Worm (Caenorhabditis elegans) whole organism, young adult: ENCODE results near the gene zig-4.

Experiments
- B0035.1 ChIP-seq: sonication (generic microtip); optimal IDR thresholded peaks from 2 replicates; lab custom pipeline; 2016; ENCODE audit warnings: missing genetic modification characterization, mild to moderate bottlenecking, missing compliant biosample characterization, missing genotype, missing genetic modification reagents
- C06A6.2 ChIP-seq: fragments of 200-800 bp; sonication (Bioruptor generic); conservative IDR thresholded peaks from 2 replicates; pipeline ENCODE4 v1.3.6; 2022; ENCODE audit warnings: missing genetic modification characterization, missing compliant biosample characterization
- C17E4.6 ChIP-seq: fragments of 200-800 bp; sonication (Bioruptor generic); IDR thresholded peaks from 2 replicates; pipeline ENCODE4 v1.3.6; 2022; ENCODE audit warnings: missing genetic modification reagents, missing genetic modification characterization, missing compliant biosample characterization
- F10E7.11 ChIP-seq: sonication (generic microtip); optimal IDR thresholded peaks from 2 replicates; lab custom pipeline; 2017; ENCODE audit warnings: mild to moderate bottlenecking, missing genetic modification characterization, moderate library complexity, missing compliant biosample characterization
- F22D6.2 ChIP-seq: sonication (generic microtip); optimal IDR thresholded peaks from 2 replicates; lab custom pipeline; 2016; ENCODE audit warnings: mild to moderate bottlenecking, missing genetic modification characterization, missing compliant biosample characterization
- F23B12.7 ChIP-seq: sonication (generic microtip); optimal IDR thresholded peaks from 2 replicates; lab custom pipeline; 2017; ENCODE audit warnings: missing genetic modification characterization, mild to moderate bottlenecking, missing compliant biosample characterization, antibody characterized with exemption, moderate library complexity; ENCODE audit not compliant: insufficient read depth
- F33H1.4 ChIP-seq: fragments of 200-800 bp; sonication (Bioruptor generic); IDR thresholded peaks from 2 replicates; pipeline ENCODE4 v1.3.6; 2022; ENCODE audit warnings: missing genetic modification reagents, missing genetic modification characterization, missing compliant biosample characterization
- F39B2.1 ChIP-seq: fragments of 200-800 bp; sonication (Bioruptor generic); IDR thresholded peaks from 2 replicates; pipeline ENCODE4 v1.3.6; 2022; ENCODE audit warnings: missing genetic modification reagents, missing genetic modification characterization, missing compliant biosample characterization
- K11D2.4 ChIP-seq: fragments of 200-800 bp; sonication (Bioruptor generic); IDR thresholded peaks from 2 replicates; pipeline ENCODE4 v1.3.6; 2022; ENCODE audit warnings: missing genetic modification reagents, missing genetic modification characterization, missing compliant biosample characterization
- T07F8.4 ChIP-seq: sonication (generic microtip); optimal IDR thresholded peaks from 2 replicates; lab custom pipeline; 2016; ENCODE audit warnings: mild to moderate bottlenecking, missing genetic modification characterization, moderate library complexity, missing compliant biosample characterization
- Y53G8AR.9 ChIP-seq: fragments of 200-800 bp; sonication (Bioruptor generic); conservative IDR thresholded peaks from 2 replicates; pipeline ENCODE4 v1.3.6; 2022; ENCODE audit warnings: missing genetic modification reagents, missing genetic modification characterization, missing compliant biosample characterization
- Y56A3A.18 ChIP-seq: fragments of 200-800 bp; sonication (Bioruptor generic); IDR thresholded peaks from 2 replicates; pipeline ENCODE4 v1.3.6; 2022; ENCODE audit warnings: missing genetic modification reagents, missing genetic modification characterization, missing compliant biosample characterization
- ama-1 ChIP-seq, 3 experiments: fragments of 150-350 bp in 1 of 3; sonication (generic microtip) in 2 of 3; optimal IDR thresholded peaks; 2 replicates each; lab custom pipeline; 2014 to 2018; ENCODE audit warnings: missing biosample characterization in 2 of 3, missing genetic modification characterization in 2 of 3, missing genetic modification reagents in 2 of 3
- aptf-2 ChIP-seq: fragments of 200-800 bp; sonication (Bioruptor generic); conservative IDR thresholded peaks from 2 replicates; pipeline ENCODE4 v1.3.6; 2022; ENCODE audit warnings: missing genetic modification reagents, missing genetic modification characterization, missing compliant biosample characterization
- attf-5 ChIP-seq: fragments of 200-800 bp; sonication (Bioruptor generic); optimal IDR thresholded peaks from 2 replicates; lab custom pipeline; 2018; ENCODE audit warnings: mild to moderate bottlenecking, missing genetic modification characterization, missing compliant biosample characterization
- cebp-2 ChIP-seq: fragments of 200-800 bp; sonication (Bioruptor generic); IDR thresholded peaks from 2 replicates; pipeline ENCODE4 v1.3.6; 2022; ENCODE audit warnings: missing genetic modification characterization, missing compliant biosample characterization
- chd-7 ChIP-seq: sonication (generic microtip); optimal IDR thresholded peaks from 2 replicates; lab custom pipeline; 2016; ENCODE audit warnings: mild to moderate bottlenecking, missing genetic modification characterization, moderate library complexity, missing compliant biosample characterization
- efl-1 ChIP-seq: fragments of 150-350 bp; optimal IDR thresholded peaks from 2 replicates; lab custom pipeline; 2014; ENCODE audit warnings: missing biosample characterization, missing genetic modification reagents, missing genetic modification characterization
- ekl-4 ChIP-seq: fragments of 200-800 bp; sonication (Bioruptor generic); IDR thresholded peaks from 2 replicates; pipeline ENCODE4 v1.3.6; 2022; ENCODE audit warnings: missing genetic modification reagents, missing genetic modification characterization, missing compliant biosample characterization
- fkh-3 ChIP-seq: sonication (generic microtip); optimal IDR thresholded peaks from 2 replicates; lab custom pipeline; 2016; ENCODE audit warnings: mild to moderate bottlenecking, missing genetic modification characterization, missing compliant biosample characterization
- hlh-12 ChIP-seq: sonication (generic microtip); optimal IDR thresholded peaks from 2 replicates; lab custom pipeline; 2016; ENCODE audit warnings: missing genetic modification characterization, missing compliant biosample characterization
- hrde-1 ChIP-seq: sonication (generic microtip); optimal IDR thresholded peaks from 2 replicates; lab custom pipeline; 2016; ENCODE audit warnings: missing genetic modification characterization, mild to moderate bottlenecking, missing compliant biosample characterization, moderate library complexity, missing genotype, missing genetic modification reagents, borderline replicate concordance
- let-526 ChIP-seq: fragments of 200-800 bp; sonication (Bioruptor generic); IDR thresholded peaks from 2 replicates; pipeline ENCODE4 v1.3.6; 2022; ENCODE audit warnings: missing genetic modification reagents, missing genetic modification characterization, missing compliant biosample characterization
- lin-26 ChIP-seq: fragments of 200-800 bp; sonication (Bioruptor generic); IDR thresholded peaks from 2 replicates; pipeline ENCODE4 v1.3.6; 2022; ENCODE audit warnings: missing genetic modification reagents, missing genetic modification characterization, missing compliant biosample characterization
- lin-35 ChIP-seq, 3 experiments: fragments of 150-350 bp in 2 of 3; sonication (generic microtip) in 1 of 3; optimal IDR thresholded peaks; 2 replicates each; lab custom pipeline; 2014 to 2018; ENCODE audit warnings: missing biosample characterization in 3 of 3, missing genetic modification characterization in 3 of 3, missing genetic modification reagents in 3 of 3
- lin-40 ChIP-seq: sonication (generic microtip); optimal IDR thresholded peaks from 2 replicates; lab custom pipeline; 2016; ENCODE audit warnings: missing genetic modification characterization, mild to moderate bottlenecking, missing compliant biosample characterization, missing genotype, missing genetic modification reagents
- lir-1 ChIP-seq: fragments of 200-800 bp; sonication (Bioruptor generic); conservative IDR thresholded peaks from 2 replicates; pipeline ENCODE4 v1.3.6; 2022; ENCODE audit warnings: missing genetic modification reagents, missing genetic modification characterization, missing compliant biosample characterization
- madf-10 ChIP-seq: sonication (generic microtip); optimal IDR thresholded peaks from 2 replicates; lab custom pipeline; 2016; ENCODE audit warnings: mild to moderate bottlenecking, missing genetic modification characterization, missing compliant biosample characterization
- nhr-27 ChIP-seq: fragments of 200-800 bp; sonication (Bioruptor generic); optimal IDR thresholded peaks from 2 replicates; lab custom pipeline; 2018; ENCODE audit warnings: mild to moderate bottlenecking, missing genetic modification characterization, moderate library complexity, missing compliant biosample characterization
- nhr-90 ChIP-seq: sonication (generic microtip); optimal IDR thresholded peaks from 2 replicates; lab custom pipeline; 2016; ENCODE audit warnings: missing genotype, mild to moderate bottlenecking, missing genetic modification characterization, missing compliant biosample characterization
- rcor-1 ChIP-seq: fragments of 200-800 bp; sonication (Bioruptor generic); IDR thresholded peaks from 2 replicates; pipeline ENCODE4 v1.3.6; 2022; ENCODE audit warnings: missing genetic modification reagents, missing genetic modification characterization, missing compliant biosample characterization
- snpc-1.1 ChIP-seq: sonication (generic microtip); optimal IDR thresholded peaks from 2 replicates; lab custom pipeline; 2017; ENCODE audit warnings: missing genetic modification characterization, mild to moderate bottlenecking, missing compliant biosample characterization, antibody characterized with exemption, moderate library complexity, missing genotype, missing genetic modification reagents; ENCODE audit not compliant: insufficient read depth
- tbp1 ChIP-seq: fragments of 200-800 bp; sonication (Bioruptor generic); optimal IDR thresholded peaks from 2 replicates; lab custom pipeline; 2018; ENCODE audit warnings: mild to moderate bottlenecking, missing genetic modification characterization, missing compliant biosample characterization
- zfh-2 ChIP-seq: fragments of 200-800 bp; sonication (Bioruptor generic); conservative IDR thresholded peaks from 2 replicates; pipeline ENCODE4 v1.3.6; 2022; ENCODE audit warnings: missing genetic modification reagents, missing genetic modification characterization, missing compliant biosample characterization

Gene zig-4

DNA sequence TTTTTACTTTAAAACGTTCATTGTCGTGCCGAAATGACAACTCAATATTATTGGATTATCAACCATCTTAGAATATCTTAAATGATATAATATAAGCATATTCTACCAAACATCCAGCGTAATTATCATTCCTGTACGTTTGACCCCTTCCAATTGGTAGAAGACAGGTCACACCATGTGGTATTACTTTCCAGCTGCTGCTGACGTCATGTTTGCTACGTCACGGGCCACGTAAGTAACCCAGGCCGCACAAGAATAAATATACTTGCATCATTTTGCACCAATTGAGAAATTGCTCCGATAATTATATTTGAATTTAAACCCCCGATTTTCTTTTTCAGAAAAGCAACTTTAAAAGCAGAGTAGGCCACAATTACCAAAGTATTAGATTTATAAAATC lies 9.6 kb upstream of the zig-4 start:
- TF ChIP-seq Y56A3A.18 (GFP tag; lab: Robert Waterston, UW), result no peak
- no peak for TF ChIP-seq cebp-2
- TF ChIP-seq ekl-4 (GFP tag; lab: Robert Waterston, UW), result no peak
- no peak for TF ChIP-seq F39B2.1 (GFP tag; lab: Robert Waterston, UW)
- no peak for TF ChIP-seq K11D2.4 (GFP tag; lab: Robert Waterston, UW)
- TF ChIP-seq aptf-2, result no peak
- TF ChIP-seq, all 124 proteins: peak for 0

DNA sequence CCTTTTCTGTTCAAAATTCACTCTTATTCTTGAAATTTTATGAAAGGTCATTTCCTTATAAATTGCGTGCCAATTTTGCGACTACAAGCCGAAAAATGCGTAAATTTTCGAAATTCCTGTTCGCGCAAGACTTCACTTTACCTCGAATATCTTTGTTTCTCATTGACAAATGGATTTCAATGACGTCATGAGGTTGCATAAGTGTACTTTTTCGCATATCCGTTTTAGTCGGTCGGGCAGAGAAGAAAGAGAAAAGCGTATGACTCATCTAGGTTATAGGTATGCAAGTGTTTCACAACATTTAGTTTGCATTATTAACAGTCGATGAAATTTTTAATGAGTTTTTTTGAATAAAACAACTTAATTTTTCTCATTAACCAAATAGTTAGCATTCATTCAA lies 9.2 kb upstream of the zig-4 start:
- no peak for TF ChIP-seq ama-1 (optimal IDR thresholded peaks at IDR 0.05; lab: Kevin White, UChicago)
- TF ChIP-seq ama-1 (GFP tag; optimal IDR thresholded peaks at IDR 0.05; lab: Kevin White, UChicago), result no peak
- TF ChIP-seq chd-7 (tag; lab: Kevin White, UChicago), result no peak
- no peak for TF ChIP-seq attf-5 (GFP tag; lab: Kevin White, UChicago)
- no peak for TF ChIP-seq lin-35 (GFP tag; optimal IDR thresholded peaks at IDR 0.05; lab: Kevin White, UChicago)
- no peak for TF ChIP-seq efl-1 (GFP tag; lab: Kevin White, UChicago)
- no peak for TF ChIP-seq Y53G8AR.9 (GFP tag; lab: Robert Waterston, UW)
- no peak for TF ChIP-seq C06A6.2 (GFP tag; lab: Robert Waterston, UW)
- TF ChIP-seq nhr-90, result no peak
- no peak for TF ChIP-seq madf-10
- no peak for TF ChIP-seq F23B12.7
- TF ChIP-seq let-526, result no peak
- TF ChIP-seq lin-26 (GFP tag; lab: Robert Waterston, UW), result no peak
- no peak for TF ChIP-seq tbp1 (GFP tag; lab: Kevin White, UChicago)
- no peak for TF ChIP-seq fkh-3 (tag; lab: Kevin White, UChicago)

DNA sequence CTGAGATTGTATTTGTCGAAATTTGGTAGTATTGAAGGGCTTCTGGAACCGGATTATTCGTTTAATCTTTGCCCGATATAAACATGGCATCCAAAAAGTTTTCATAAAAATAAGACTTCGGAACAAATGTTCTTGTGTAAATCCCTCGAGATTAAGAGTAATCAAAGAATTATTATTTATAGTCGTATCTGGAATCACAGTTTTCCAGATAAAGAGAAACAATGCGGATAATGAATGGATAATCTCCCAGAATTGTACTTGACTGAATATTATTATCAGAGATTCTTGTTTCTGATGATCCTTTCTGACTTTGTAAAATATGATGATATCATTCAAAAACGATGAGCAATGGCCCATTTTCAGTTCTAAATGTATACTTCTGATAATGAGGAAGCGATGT lies 4.1 kb upstream of the zig-4 start:
- no peak for TF ChIP-seq snpc-1.1 (tag; lab: Kevin White, UChicago)
- no peak for TF ChIP-seq F22D6.2 (tag; lab: Kevin White, UChicago)
- no peak for TF ChIP-seq attf-5 (GFP tag; lab: Kevin White, UChicago)
- no peak for TF ChIP-seq efl-1 (GFP tag; lab: Kevin White, UChicago)
- TF ChIP-seq zfh-2 (GFP tag; lab: Robert Waterston, UW), result no peak
- no peak for TF ChIP-seq F23B12.7
- TF ChIP-seq T07F8.4, result no peak
- TF ChIP-seq hlh-12 (tag; lab: Kevin White, UChicago), result no peak
- TF ChIP-seq hrde-1 (tag; lab: Kevin White, UChicago), result no peak
- TF ChIP-seq F10E7.11 (tag; lab: Kevin White, UChicago), result no peak

DNA sequence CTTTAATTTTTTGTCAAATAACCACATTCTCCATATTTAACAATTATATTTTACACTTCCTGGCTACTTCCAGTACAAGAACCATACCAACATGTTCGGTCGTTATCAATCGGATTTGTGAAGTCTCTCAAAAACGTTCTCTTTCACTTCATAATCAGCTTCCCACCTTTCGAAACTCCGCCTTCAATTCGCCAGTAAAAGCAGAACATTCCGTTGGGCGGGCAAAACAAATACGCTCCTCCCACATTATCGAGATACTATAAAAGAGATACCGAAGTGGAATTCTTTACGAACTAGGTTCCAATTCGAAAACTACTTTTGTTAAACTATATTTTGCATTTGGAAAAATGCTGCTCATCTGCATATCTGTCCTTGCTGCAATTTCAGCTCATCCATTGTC lies 5.2 kb downstream of the zig-4 start, which contains the start of gene zig-3:
Gene zig-3 (plus strand): TSS at position 301 of the 400 bp plus-strand sequence.
- TF ChIP-seq F33H1.4 (GFP tag; lab: Robert Waterston, UW) (no peak), rcor-1 (no peak), B0035.1 (no peak), lir-1 (GFP tag; lab: Robert Waterston, UW) (no peak), C17E4.6 (GFP tag; lab: Robert Waterston, UW) (no peak), madf-10 (no peak), hrde-1 (tag; lab: Kevin White, UChicago) (no peak), lin-40 (tag; lab: Kevin White, UChicago) (no peak), nhr-27 (tag; lab: Kevin White, UChicago) (no peak), cebp-2 (no peak)
